Fruit fly (Drosophila melanogaster): ENCODE results near the gene CG32485.

CG32485 gene

DNA sequence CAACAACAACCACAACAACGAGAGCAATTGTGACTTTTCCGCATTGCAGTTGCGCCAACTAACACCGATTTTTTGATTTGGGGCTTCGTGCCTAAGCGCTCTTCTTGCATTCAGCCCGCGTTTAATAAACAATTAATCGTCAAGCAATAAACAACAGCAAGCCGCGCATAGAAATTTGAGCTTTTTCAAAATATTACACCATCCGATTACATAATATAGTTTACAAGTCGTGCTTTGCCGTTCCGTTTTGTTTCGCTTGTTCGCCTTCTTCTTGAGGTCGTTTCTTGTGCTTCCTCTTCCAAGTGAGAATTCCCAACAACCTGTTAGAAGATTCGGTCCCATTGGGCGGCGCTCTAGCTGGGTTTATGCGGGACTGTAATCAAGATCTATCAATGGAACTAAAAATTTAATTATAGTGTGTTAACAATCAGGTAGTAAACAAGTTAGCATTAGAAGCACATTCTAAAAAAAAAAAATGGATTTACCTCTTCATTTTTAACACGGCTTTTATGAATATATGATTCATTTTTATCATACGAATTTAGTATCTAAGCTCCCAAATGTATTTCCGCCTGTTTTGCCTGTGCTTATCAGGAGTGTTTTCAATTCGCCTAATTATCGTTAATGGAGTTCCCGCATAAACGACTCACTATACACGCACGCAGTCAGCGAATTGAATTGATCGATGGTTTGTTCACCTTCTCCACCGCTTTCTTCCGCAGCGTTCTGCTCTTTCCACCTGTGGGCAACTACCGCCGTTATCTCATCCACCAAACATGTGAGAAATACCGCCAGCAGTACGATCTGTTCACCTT, 14.1 kb upstream of the CG32485 start (continued):
- peak; percentile 88 for TF ChIP-seq gcm (GFP tag; optimal IDR thresholded peaks at IDR 0.05)
- TF ChIP-seq CG10654 (GFP tag; optimal IDR thresholded peaks at IDR 0.05) = peak; percentile 56
- no peak for TF ChIP-seq ato (GFP tag; IDR thresholded peaks at IDR 0.05; ENCODE audit: partially characterized antibody)
- TF ChIP-seq wdn (GFP tag; IDR thresholded peaks at IDR 0.05) = peak; percentile 61
- TF ChIP-seq CG17328 (GFP tag; IDR thresholded peaks at IDR 0.05) = peak; percentile 82
- TF ChIP-seq Fer3 (tag; optimal IDR thresholded peaks at IDR 0.05) = peak; percentile 80
- TF ChIP-seq Side (GFP tag; optimal IDR thresholded peaks at IDR 0.05) = peak; percentile 86
- no peak for TF ChIP-seq CG16813 (GFP tag; IDR thresholded peaks at IDR 0.05; ENCODE audit: partially characterized antibody)
- TF ChIP-seq Dad (GFP tag; optimal IDR thresholded peaks at IDR 0.05) = peak; percentile 73
- TF ChIP-seq HLH4C (GFP tag; IDR thresholded peaks at IDR 0.05; ENCODE audit: partially characterized antibody) = no peak
- peak; percentile 32 for TF ChIP-seq run (tag; optimal IDR thresholded peaks at IDR 0.05)
- TF ChIP-seq CG8290 (GFP tag; optimal IDR thresholded peaks at IDR 0.05) = peak; percentile 69
- TF ChIP-seq CG8290 (tag; optimal IDR thresholded peaks at IDR 0.05) = peak; percentile 5 to 69
- peak; percentile 78 for TF ChIP-seq Ada2b (GFP tag; IDR thresholded peaks at IDR 0.05)
- peak; percentile 75 for TF ChIP-seq ind (GFP tag; optimal IDR thresholded peaks at IDR 0.05)
- peak; percentile 5 for TF ChIP-seq CG4617 (GFP tag; optimal IDR thresholded peaks at IDR 0.05; ENCODE audit: borderline replicate concordance)
- no peak for TF ChIP-seq crol (GFP tag; IDR thresholded peaks at IDR 0.05)
- peak; percentile 88 for TF ChIP-seq CG10267 (tag; optimal IDR thresholded peaks at IDR 0.05)
- peak; percentile 76 for TF ChIP-seq CG9437 (GFP tag; optimal IDR thresholded peaks at IDR 0.05)
- no peak for TF ChIP-seq lov (optimal IDR thresholded peaks at IDR 0.05)
- TF ChIP-seq lov (GFP tag; IDR thresholded peaks at IDR 0.05) = peak; percentile 67; the same call in 1 of the 3 replicates
- peak; percentile 74 for TF ChIP-seq CG6683 (GFP tag; optimal IDR thresholded peaks at IDR 0.05)
- no peak for TF ChIP-seq bigmax (GFP tag; optimal IDR thresholded peaks at IDR 0.05)
- no peak for TF ChIP-seq klu (GFP tag; IDR thresholded peaks at IDR 0.05)
- peak; percentile 71; the same call in 1 of the 3 replicates for TF ChIP-seq C15 (GFP tag; IDR thresholded peaks at IDR 0.05)
- TF ChIP-seq hkb (optimal IDR thresholded peaks at IDR 0.05) = no peak
- peak; percentile 88 for TF ChIP-seq hkb (GFP tag; IDR thresholded peaks at IDR 0.05)
- TF ChIP-seq danr (GFP tag; IDR thresholded peaks at IDR 0.05) = peak; percentile 51; the same call in 1 of the 2 replicates
- TF ChIP-seq CG15514 (GFP tag; optimal IDR thresholded peaks at IDR 0.05) = peak; percentile 78
- 0 out of 2 replicates have a peak, but pooled peaks have one; percentile 18 for TF ChIP-seq Taf1 (GFP tag; IDR thresholded peaks at IDR 0.05)
- TF ChIP-seq h (optimal IDR thresholded peaks at IDR 0.05) = no peak
- TF ChIP-seq CG1647 (GFP tag; optimal IDR thresholded peaks at IDR 0.05) = peak; percentile 42
- peak; percentile 92 for TF ChIP-seq CG8924 (tag; optimal IDR thresholded peaks at IDR 0.05)
- peak; percentile 5 for TF ChIP-seq corto (GFP tag; optimal IDR thresholded peaks at IDR 0.05)
- TF ChIP-seq CG7928 (GFP tag; optimal IDR thresholded peaks at IDR 0.05) = peak; percentile 46
- peak in 1 of 2 experiments; percentile 9 for TF ChIP-seq eve (GFP tag; optimal IDR thresholded peaks at IDR 0.05)
- peak; percentile 47 for TF ChIP-seq CG11696 (GFP tag; IDR thresholded peaks at IDR 0.05)
- peak; percentile 63 for TF ChIP-seq CG30020 (tag; optimal IDR thresholded peaks at IDR 0.05)
- TF ChIP-seq CG10274 (GFP tag; optimal IDR thresholded peaks at IDR 0.05) = peak; percentile 62
- TF ChIP-seq CG42726 (GFP tag; IDR thresholded peaks at IDR 0.05; ENCODE audit: partially characterized antibody) = no peak
- TF ChIP-seq Poxn (GFP tag; IDR thresholded peaks at IDR 0.05) = no peak
- TF ChIP-seq Lpt (GFP tag; optimal IDR thresholded peaks at IDR 0.05) = no peak
- peak; percentile 79 for TF ChIP-seq fd3F (GFP tag; optimal IDR thresholded peaks at IDR 0.05)
- TF ChIP-seq CrebB (tag; optimal IDR thresholded peaks at IDR 0.05) = peak; percentile 82
- peak; percentile 48 for TF ChIP-seq ac (GFP tag; optimal IDR thresholded peaks at IDR 0.05)
- TF ChIP-seq jigr1 (GFP tag; IDR thresholded peaks at IDR 0.05) = no peak
- no peak for TF ChIP-seq pita (GFP tag; optimal IDR thresholded peaks at IDR 0.05)
- peak; percentile 73 for TF ChIP-seq chm (GFP tag; IDR thresholded peaks at IDR 0.05)
- peak; percentile 68 for TF ChIP-seq Fer2 (tag; optimal IDR thresholded peaks at IDR 0.05)
- TF ChIP-seq fd96Cb (tag; optimal IDR thresholded peaks at IDR 0.05) = peak; percentile 81

All from whole organism, embryonic.